Worm (Caenorhabditis elegans): ENCODE data around the gene T24F1.7.

DNA sequence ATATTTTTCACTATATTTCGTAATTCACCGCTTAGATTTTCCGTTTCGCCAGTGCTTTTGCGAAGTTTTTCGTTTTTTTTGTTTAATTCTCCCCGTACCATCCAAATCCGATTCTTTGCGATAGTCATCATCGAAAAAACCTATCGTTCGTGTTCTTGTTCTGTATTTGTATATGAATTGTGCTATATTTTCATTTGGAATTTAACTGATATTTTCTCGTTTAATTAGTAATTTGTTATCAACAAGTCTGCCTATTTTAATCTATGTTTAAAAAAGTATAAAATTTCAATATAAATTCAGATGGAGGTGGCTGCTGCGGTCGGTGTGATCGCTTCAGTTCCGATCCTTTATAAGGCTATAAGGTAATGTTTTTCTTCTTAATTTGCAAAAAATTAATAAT is 9.7 kb upstream of the T24F1.7 start, which contains the start of gene samp-1:
- TF ChIP-seq dve-1 (tag; optimal IDR thresholded peaks at IDR 0.05; ENCODE audit: insufficient read depth) (no peak), nhr-6 (tag; optimal IDR thresholded peaks at IDR 0.05) (no peak), aha-1 (tag) (no peak), daf-8 (GFP tag; IDR thresholded peaks at IDR 0.05) (no peak), skn-1 (tag; optimal IDR thresholded peaks at IDR 0.05) (no peak), snpc-4 (tag; optimal IDR thresholded peaks at IDR 0.05) (no peak), D1046.2 (GFP tag; IDR thresholded peaks at IDR 0.05) (no peak), ztf-11 (tag; optimal IDR thresholded peaks at IDR 0.05) (no peak), nhr-25 (tag; optimal IDR thresholded peaks at IDR 0.05; ENCODE audit: borderline replicate concordance, insufficient read depth) (no peak)
